Worm (Caenorhabditis elegans) whole organism, early embryonic: ENCODE results near the gene F59B10.4.

Source experiments
- hmg-4 ChIP-seq: fragments of 200-800 bp; sonication (Bioruptor generic); optimal IDR thresholded peaks from 2 replicates; lab custom pipeline; 2018; ENCODE audit warnings: mild to moderate bottlenecking, missing genetic modification characterization, missing compliant biosample characterization
- tbx-37 ChIP-seq: fragments of 200-800 bp; sonication (Bioruptor generic); conservative IDR thresholded peaks from 2 replicates; pipeline ENCODE4 v1.3.6; 2022; ENCODE audit warnings: missing genetic modification reagents, missing genetic modification characterization, missing compliant biosample characterization

DNA sequence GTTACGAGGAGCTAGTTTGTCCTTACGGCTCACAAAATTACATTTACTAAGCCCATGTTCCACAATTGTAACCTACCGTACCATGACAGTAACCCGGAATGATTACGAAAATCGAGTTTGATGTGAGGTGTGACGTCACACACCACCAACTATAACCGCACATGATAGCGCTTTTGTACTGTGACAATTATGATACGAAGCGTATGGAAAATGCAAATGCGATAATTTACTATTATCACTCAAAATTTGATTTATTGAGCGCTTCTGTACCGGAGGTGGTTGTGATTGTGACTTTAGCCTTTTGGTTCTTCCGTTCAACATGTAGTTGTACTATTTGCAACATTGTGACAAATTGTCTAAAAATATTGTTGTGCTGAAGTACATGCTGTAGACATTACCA is 33.3 kb downstream of the F59B10.4 start:
- TF ChIP-seq tbx-37 (no peak), hmg-4 (GFP tag; lab: Kevin White, UChicago) (no peak)
